Worm (Caenorhabditis elegans): ENCODE results near the gene srh-194.

ce11 chrV:4341736-4342135 lies 48.4 kb upstream of the srh-194 start:
- TF ChIP-seq him-1 (tag; optimal IDR thresholded peaks at IDR 0.05), result no peak
- TF ChIP-seq W03F9.2 (tag; optimal IDR thresholded peaks at IDR 0.05), result no peak

Measured in whole organism, L4/young adult.